Fruit fly (Drosophila melanogaster) whole organism, pupa: Measurements from ENCODE around the gene CG5910.
"Not testable (repeated sequence)": the region's sequence is repeated elsewhere in the genome, so short reads cannot be mapped to it uniquely, and the experiment has no call there.

Experiments
- CG12605 ChIP-seq: fragments of 200-800 bp; sonication (Bioruptor generic); IDR thresholded peaks from 2 replicates; pipeline ENCODE4 v1.3.6; 2022; ENCODE audit warnings: missing biosample characterization, missing genetic modification characterization
- CG15710 ChIP-seq: fragments of 200-800 bp; sonication (Bioruptor generic); optimal IDR thresholded peaks from 2 replicates; lab custom pipeline; 2018; ENCODE audit warnings: missing biosample characterization, mild to moderate bottlenecking, missing genetic modification characterization, moderate library complexity
- CG17806 ChIP-seq: fragments of 200-800 bp; sonication (Bioruptor generic); optimal IDR thresholded peaks from 2 replicates; lab custom pipeline; 2018; ENCODE audit warnings: missing biosample characterization, mild to moderate bottlenecking, missing genetic modification characterization, moderate library complexity
- CG32121 ChIP-seq: fragments of 200-800 bp; sonication (Bioruptor generic); IDR thresholded peaks from 2 replicates; pipeline ENCODE4 v1.3.6; 2022; ENCODE audit warnings: missing biosample characterization, missing genetic modification characterization
- D1 ChIP-seq: fragments of 200-800 bp; sonication (Bioruptor generic); optimal IDR thresholded peaks from 2 replicates; lab custom pipeline; 2018; ENCODE audit warnings: missing biosample characterization, mild to moderate bottlenecking, missing genetic modification characterization, moderate library complexity
- Pif1A ChIP-seq: fragments of 200-800 bp; sonication (Bioruptor generic); optimal IDR thresholded peaks from 3 replicates; lab custom pipeline; 2016; ENCODE audit warnings: missing biosample characterization, missing genetic modification characterization
- Snoo ChIP-seq: fragments of 200-800 bp; sonication (Bioruptor generic); optimal IDR thresholded peaks from 3 replicates; lab custom pipeline; 2017; ENCODE audit warnings: missing biosample characterization, mild to moderate bottlenecking, missing genetic modification characterization, inconsistent platforms

Gene CG5910

dm6 chr3L:20498204-20498603 is 56.0 kb downstream of the CG5910 start:
- TF ChIP-seq D1 (tag; lab: Kevin White, UChicago) (peak; percentile 29), CG32121 (0 out of 2 replicates have a peak, but pooled peaks have one; percentile 18), CG15710 (tag; lab: Kevin White, UChicago) (no peak), CG12605 (GFP tag; lab: Robert Waterston, UW) (no peak)

- TF ChIP-seq Pif1A (GFP tag; lab: Kevin White, UChicago); Snoo; CG17806 (tag; lab: Kevin White, UChicago): not testable (repeated sequence)
Measured at dm6 chr3L:20499536-20499935, 57.3 kb downstream of the CG5910 start, which contains the start of gene CG18281. TSS of gene CG18281 (plus strand) at chr3L:20499836.
